Fruit fly (Drosophila melanogaster) S2 (cell line): ENCODE results near the gene Ilk.

ENCODE experiments used
- CG8478 ChIP-seq: fragments of >200 bp; optimal IDR thresholded peaks from 2 replicates; lab custom pipeline; 2018
- CTCF ChIP-seq, 2 experiments: fragments of >200 bp; optimal IDR thresholded peaks; 2 replicates each; lab custom pipeline; 2018

- no peak for TF ChIP-seq CTCF (optimal IDR thresholded peaks at IDR 0.05; lab: Kevin White, UChicago)
- TF ChIP-seq CG8478 (lab: Kevin White, UChicago) = no peak
Measured at dm6 chr3L:21224274-21224673, 7.6 kb downstream of the Ilk start.
